Worm (Caenorhabditis elegans) whole organism, young adult: ENCODE data around the gene irld-18.

ENCODE experiments used
- F22D6.2 ChIP-seq: sonication (generic microtip); optimal IDR thresholded peaks from 2 replicates; lab custom pipeline; 2016; ENCODE audit warnings: mild to moderate bottlenecking, missing genetic modification characterization, missing compliant biosample characterization
- F37B4.10 ChIP-seq: fragments of 200-800 bp; sonication (Bioruptor generic); IDR thresholded peaks from 2 replicates; pipeline ENCODE4 v1.3.6; 2022; ENCODE audit warnings: missing genetic modification characterization, missing compliant biosample characterization
- akir-1 ChIP-seq: fragments of 200-800 bp; sonication (Bioruptor generic); optimal IDR thresholded peaks from 2 replicates; lab custom pipeline; 2018; ENCODE audit warnings: mild to moderate bottlenecking, missing genetic modification characterization, moderate library complexity, missing compliant biosample characterization
- ceh-58 ChIP-seq: fragments of 200-800 bp; sonication (Bioruptor generic); IDR thresholded peaks from 2 replicates; pipeline ENCODE4 v1.3.6; 2022; ENCODE audit warnings: missing genetic modification characterization, missing compliant biosample characterization
- chd-7 ChIP-seq: sonication (generic microtip); optimal IDR thresholded peaks from 2 replicates; lab custom pipeline; 2016; ENCODE audit warnings: mild to moderate bottlenecking, missing genetic modification characterization, moderate library complexity, missing compliant biosample characterization
- dpl-1 ChIP-seq: fragments of 150-350 bp; optimal IDR thresholded peaks from 2 replicates; lab custom pipeline; 2014; ENCODE audit warnings: missing biosample characterization, missing genetic modification reagents, missing genetic modification characterization
- ets-4 ChIP-seq: fragments of 200-800 bp; sonication (Bioruptor generic); optimal IDR thresholded peaks from 2 replicates; lab custom pipeline; 2018; ENCODE audit warnings: mild to moderate bottlenecking, missing genetic modification characterization, missing compliant biosample characterization
- lin-40 ChIP-seq: sonication (generic microtip); optimal IDR thresholded peaks from 2 replicates; lab custom pipeline; 2016; ENCODE audit warnings: missing genetic modification characterization, mild to moderate bottlenecking, missing compliant biosample characterization, missing genotype, missing genetic modification reagents
- somi-1 ChIP-seq: fragments of 200-800 bp; sonication (Bioruptor generic); optimal IDR thresholded peaks from 2 replicates; lab custom pipeline; 2018; ENCODE audit warnings: mild to moderate bottlenecking, missing genetic modification characterization, missing compliant biosample characterization
- tbp1 ChIP-seq: fragments of 200-800 bp; sonication (Bioruptor generic); optimal IDR thresholded peaks from 2 replicates; lab custom pipeline; 2018; ENCODE audit warnings: mild to moderate bottlenecking, missing genetic modification characterization, missing compliant biosample characterization
- unc-62 ChIP-seq: fragments of 150-350 bp; optimal IDR thresholded peaks from 2 replicates; lab custom pipeline; 2014; ENCODE audit warnings: missing biosample characterization, missing genetic modification reagents, missing genetic modification characterization
- ztf-28 ChIP-seq: fragments of 200-800 bp; sonication (Bioruptor generic); IDR thresholded peaks from 2 replicates; pipeline ENCODE4 v1.3.6; 2022; ENCODE audit warnings: missing genetic modification reagents, missing genetic modification characterization, missing compliant biosample characterization

DNA sequence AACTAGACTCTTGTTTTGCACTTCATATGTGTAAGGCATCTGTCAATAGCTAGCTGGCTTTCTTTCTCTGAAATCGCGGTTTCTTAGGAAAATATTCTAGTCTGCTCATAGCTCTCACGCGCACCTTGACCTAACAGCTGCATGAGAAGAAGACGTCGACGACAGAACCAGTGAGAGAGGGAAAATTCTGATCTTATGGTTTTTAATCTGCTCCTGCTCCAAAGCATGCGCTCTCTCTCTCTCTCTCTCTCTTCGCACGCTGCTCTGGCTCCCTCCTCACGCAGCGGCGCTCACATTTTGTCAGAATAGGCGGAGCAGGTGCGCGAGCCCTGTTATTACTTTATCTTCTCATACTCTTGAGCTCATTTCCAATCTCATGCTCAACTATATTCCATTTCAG, 41.3 kb upstream of the irld-18 start:
- TF ChIP-seq F37B4.10 (GFP tag; lab: Robert Waterston, UW) = no peak
- TF ChIP-seq tbp1 = no peak
- no peak for TF ChIP-seq unc-62 (GFP tag; lab: Kevin White, UChicago)
- TF ChIP-seq lin-40 (tag; lab: Kevin White, UChicago) = no peak
- no peak for TF ChIP-seq chd-7 (tag; lab: Kevin White, UChicago)
- no peak for TF ChIP-seq F22D6.2
- TF ChIP-seq ets-4 (GFP tag; lab: Kevin White, UChicago) = no peak
- no peak for TF ChIP-seq dpl-1
- TF ChIP-seq somi-1 (GFP tag; lab: Kevin White, UChicago) = no peak
- no peak for TF ChIP-seq ztf-28 (GFP tag; lab: Robert Waterston, UW)
- no peak for TF ChIP-seq akir-1 (GFP tag; lab: Kevin White, UChicago)
- TF ChIP-seq ceh-58 (GFP tag; lab: Robert Waterston, UW) = no peak
